Worm (Caenorhabditis elegans): ENCODE measurements around the gene C09B9.85.
"Not testable (repeated sequence)": the region's sequence is repeated elsewhere in the genome, so short reads cannot be mapped to it uniquely, and the experiment has no call there.

The C09B9.85 gene

DNA sequence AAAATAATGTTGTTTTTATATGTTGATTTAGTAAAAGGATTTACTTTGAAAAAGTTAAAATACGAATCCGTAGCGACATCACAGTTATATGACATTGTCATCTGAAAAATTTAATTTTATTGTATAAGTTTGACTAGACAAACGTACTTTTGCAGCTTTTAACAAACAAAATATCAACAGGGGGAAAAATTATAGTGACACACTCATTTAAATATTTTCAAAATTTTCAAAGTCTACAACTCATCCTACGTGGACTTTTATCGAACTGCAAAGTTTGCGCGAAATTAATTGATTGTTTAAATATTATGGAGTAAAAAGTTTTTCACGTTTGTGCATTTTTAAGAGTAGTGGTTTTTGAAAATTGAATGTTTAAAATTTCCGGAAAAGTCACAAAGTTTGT is at the start of gene C09B9.85:
Gene C09B9.85, minus strand, starts transcription at position 101 of the 400 bp plus-strand sequence.
- no peak for TF ChIP-seq med-1 (GFP tag; optimal IDR thresholded peaks at IDR 0.05; ENCODE audit: insufficient read depth)

DNA sequence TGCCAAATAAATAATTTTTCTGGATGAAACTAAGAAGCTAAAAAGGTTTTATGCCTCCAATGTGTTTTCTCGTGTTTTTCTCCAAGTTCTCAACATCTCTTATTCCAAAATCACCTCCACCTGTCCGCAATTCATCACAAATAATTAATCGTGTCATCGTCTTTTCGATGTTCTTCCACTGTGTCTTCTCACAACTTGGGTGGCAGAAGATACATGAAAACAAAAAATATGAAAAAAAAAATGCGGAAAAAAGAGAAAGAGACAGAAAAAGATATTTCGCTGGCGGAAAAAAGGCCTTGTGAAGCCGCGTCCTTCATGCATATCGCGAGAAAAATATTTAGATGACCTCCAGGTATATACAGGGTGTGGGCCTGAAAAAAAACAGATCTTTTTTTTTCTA is 48.3 kb upstream of the C09B9.85 start:
- TF ChIP-seq ztf-29 (GFP tag; IDR thresholded peaks at IDR 0.05) (no peak), flt-1 (GFP tag; IDR thresholded peaks at IDR 0.05) (no peak), tab-1 (GFP tag; IDR thresholded peaks at IDR 0.05) (no peak), ref-1 (GFP tag; conservative IDR thresholded peaks at IDR 0.05) (no peak)

DNA sequence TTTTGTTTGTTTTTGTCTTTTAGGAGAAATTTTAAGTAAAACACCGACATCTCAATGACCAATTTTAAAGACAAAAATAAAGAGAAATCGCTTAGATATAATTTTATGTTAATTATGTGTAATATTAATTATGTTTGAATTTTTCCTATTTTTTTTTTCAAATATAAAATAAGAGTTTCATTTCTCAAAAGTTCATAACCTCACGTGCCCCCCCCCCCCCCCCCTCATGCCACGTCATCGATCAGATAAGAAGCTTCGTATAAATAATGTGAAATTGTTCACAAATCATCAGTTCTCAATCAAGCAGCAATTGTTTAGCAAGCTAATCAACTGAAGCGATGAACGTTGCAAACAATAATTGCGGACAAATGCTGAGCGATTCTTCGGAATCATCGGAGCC is 45.0 kb upstream of the C09B9.85 start, which contains the start of gene C02B10.6:
Gene C02B10.6, plus strand, starts transcription at position 301 of the 400 bp plus-strand sequence.
- TF ChIP-seq flt-1 (GFP tag; IDR thresholded peaks at IDR 0.05); cog-1 (tag; optimal IDR thresholded peaks at IDR 0.05); klf-2 (GFP tag; conservative IDR thresholded peaks at IDR 0.05): not testable (repeated sequence)

DNA sequence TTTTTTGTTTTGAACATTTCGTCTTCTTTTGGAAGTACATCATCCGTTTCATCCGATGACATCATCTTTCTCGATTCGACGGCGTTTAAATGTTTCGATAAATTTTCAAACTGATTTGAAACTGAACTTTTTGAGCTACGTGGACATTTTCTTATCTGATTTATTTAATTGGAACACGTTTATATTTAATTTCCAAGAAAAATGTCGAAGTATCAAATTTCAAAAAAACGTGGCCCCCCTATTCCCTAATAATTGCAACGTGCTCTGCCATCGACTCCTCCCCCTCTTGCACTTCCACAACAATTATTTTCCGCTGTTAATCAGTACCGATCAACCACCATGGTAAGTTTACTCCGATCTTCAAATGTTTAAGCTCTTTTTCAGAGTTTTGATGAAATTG is 43.0 kb upstream of the C09B9.85 start, which contains the start of the genes R13H9.6 and rmd-6:
Gene R13H9.6, minus strand, starts transcription at position 101 of the 400 bp plus-strand sequence.
Gene rmd-6, plus strand, starts transcription at position 305 of the 400 bp plus-strand sequence.
- TF ChIP-seq klf-2 (GFP tag; conservative IDR thresholded peaks at IDR 0.05); T22C8.4 (GFP tag; IDR thresholded peaks at IDR 0.05); med-1 (GFP tag; optimal IDR thresholded peaks at IDR 0.05; ENCODE audit: insufficient read depth): not testable (repeated sequence)

DNA sequence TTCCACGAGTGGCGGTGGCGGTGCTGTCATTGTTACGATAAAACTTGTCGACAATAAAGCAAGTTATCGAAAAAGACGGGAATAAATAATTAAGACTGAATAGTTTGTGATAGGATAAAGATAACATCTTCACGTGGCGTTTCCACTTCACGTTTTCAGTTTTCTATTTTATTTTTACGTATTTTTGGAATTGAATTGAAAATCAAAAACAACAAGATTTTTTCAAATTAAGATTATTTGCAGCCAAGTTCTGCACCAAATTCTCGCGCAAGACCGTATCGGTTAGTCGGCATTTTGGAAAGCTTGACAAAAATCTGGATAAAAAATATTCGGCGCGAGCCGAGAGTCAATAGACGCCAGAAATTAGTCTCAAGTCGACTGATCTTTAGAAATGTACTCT is 41.3 kb upstream of the C09B9.85 start, which contains the start of gene ttbk-2.2:
Gene ttbk-2.2, minus strand, starts transcription at position 101 of the 400 bp plus-strand sequence.
- TF ChIP-seq ztf-29 (GFP tag; IDR thresholded peaks at IDR 0.05); ztf-23 (GFP tag; IDR thresholded peaks at IDR 0.05); med-1 (GFP tag; optimal IDR thresholded peaks at IDR 0.05; ENCODE audit: insufficient read depth): not testable (repeated sequence)

DNA sequence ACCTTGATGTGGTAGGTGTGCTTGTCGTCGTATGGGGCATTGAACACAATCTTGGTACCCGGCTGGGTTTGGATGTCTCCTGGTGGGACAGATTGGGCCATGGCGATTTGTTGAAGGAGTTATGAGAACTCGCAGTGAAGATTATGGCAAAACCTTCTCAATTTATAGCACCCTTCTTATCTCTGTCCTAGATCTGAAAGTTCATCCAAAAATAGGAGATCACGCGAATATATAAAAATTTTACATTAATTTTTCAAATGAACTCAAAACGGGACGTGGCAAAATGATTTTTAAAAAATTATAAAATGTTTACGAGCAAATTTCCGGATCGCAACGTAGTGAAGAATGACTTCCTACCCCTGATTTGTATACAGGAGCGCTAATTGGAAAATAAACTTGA is 39.4 kb upstream of the C09B9.85 start, which contains the start of gene msp-53:
Gene msp-53, minus strand, starts transcription at position 101 of the 400 bp plus-strand sequence.
- not testable (repeated sequence) for TF ChIP-seq med-1 (GFP tag; optimal IDR thresholded peaks at IDR 0.05; ENCODE audit: insufficient read depth); ref-1 (GFP tag; conservative IDR thresholded peaks at IDR 0.05); klf-2 (GFP tag; conservative IDR thresholded peaks at IDR 0.05)

DNA sequence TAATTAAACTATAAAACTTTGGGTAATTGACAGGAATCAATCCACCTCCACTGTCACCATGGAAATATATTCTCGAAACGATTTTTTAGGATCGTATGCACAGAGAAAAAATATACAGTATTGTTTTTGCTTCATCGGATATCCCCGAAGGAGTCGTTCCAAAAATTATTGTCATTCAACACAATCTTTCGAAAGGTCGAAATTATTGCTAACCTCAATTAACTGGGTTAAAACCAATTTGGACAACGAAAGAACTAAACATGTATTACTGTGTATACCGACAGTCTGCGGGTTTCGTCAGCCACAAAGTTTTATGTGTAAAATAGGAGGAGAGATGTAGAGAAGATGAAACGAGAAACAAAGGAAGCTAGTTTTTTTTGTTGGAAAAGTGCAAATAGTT is 37.8 kb upstream of the C09B9.85 start:
- no peak for TF ChIP-seq ztf-29 (GFP tag; IDR thresholded peaks at IDR 0.05)
- no peak for TF ChIP-seq flt-1 (GFP tag; IDR thresholded peaks at IDR 0.05)
- TF ChIP-seq med-1 (GFP tag; optimal IDR thresholded peaks at IDR 0.05; ENCODE audit: insufficient read depth): no peak
- no peak for TF ChIP-seq tab-1 (GFP tag; IDR thresholded peaks at IDR 0.05)
- TF ChIP-seq cog-1 (tag; optimal IDR thresholded peaks at IDR 0.05): no peak
- no peak for TF ChIP-seq T22C8.4 (GFP tag; IDR thresholded peaks at IDR 0.05)

DNA sequence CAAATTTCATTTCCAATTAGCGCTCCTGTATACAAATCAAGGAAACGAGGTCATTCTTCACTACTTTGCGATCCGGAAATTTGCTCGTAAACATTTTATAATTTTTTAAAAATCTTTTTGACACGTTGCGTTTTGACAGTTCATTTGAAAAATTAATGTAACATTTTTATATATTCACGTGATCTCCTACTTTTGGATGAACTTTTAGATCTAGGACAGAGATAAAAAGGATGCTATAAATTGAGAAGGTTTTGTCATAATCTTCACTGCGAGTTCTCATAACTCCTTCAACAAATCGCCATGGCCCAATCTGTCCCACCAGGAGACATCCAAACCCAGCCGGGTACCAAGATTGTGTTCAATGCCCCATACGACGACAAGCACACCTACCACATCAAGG is 36.7 kb upstream of the C09B9.85 start, which contains the start of gene msp-57:
Gene msp-57, plus strand, starts transcription at position 301 of the 400 bp plus-strand sequence.
- TF ChIP-seq T22C8.4 (GFP tag; IDR thresholded peaks at IDR 0.05); tab-1 (GFP tag; IDR thresholded peaks at IDR 0.05); klf-2 (GFP tag; conservative IDR thresholded peaks at IDR 0.05): not testable (repeated sequence)

DNA sequence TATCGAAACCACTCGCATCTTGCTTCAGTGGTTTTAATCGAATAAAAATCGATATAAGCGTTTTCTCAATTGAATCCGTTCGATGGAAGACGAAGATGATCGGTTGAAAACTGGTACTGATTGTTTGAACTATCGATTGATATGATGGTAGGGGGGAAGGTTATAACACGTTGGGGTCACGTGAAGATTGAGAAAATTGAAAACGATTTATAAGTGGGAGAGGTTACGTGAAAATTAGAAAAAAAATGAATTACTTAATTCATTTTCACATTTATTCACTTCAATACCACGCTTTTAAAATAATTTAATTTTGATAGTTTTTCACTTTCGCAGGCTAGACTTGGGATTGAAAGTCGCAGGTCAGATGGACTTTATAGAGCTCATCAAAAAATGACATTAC is 35.4 kb upstream of the C09B9.85 start, which contains the start of gene C09B9.7:
Gene C09B9.7, minus strand, starts transcription at position 101 of the 400 bp plus-strand sequence.
- no peak for TF ChIP-seq cog-1 (tag; optimal IDR thresholded peaks at IDR 0.05)
- TF ChIP-seq med-1 (GFP tag; optimal IDR thresholded peaks at IDR 0.05; ENCODE audit: insufficient read depth): no peak
- no peak for TF ChIP-seq klf-2 (GFP tag; conservative IDR thresholded peaks at IDR 0.05)
- no peak for TF ChIP-seq T22C8.4 (GFP tag; IDR thresholded peaks at IDR 0.05)

DNA sequence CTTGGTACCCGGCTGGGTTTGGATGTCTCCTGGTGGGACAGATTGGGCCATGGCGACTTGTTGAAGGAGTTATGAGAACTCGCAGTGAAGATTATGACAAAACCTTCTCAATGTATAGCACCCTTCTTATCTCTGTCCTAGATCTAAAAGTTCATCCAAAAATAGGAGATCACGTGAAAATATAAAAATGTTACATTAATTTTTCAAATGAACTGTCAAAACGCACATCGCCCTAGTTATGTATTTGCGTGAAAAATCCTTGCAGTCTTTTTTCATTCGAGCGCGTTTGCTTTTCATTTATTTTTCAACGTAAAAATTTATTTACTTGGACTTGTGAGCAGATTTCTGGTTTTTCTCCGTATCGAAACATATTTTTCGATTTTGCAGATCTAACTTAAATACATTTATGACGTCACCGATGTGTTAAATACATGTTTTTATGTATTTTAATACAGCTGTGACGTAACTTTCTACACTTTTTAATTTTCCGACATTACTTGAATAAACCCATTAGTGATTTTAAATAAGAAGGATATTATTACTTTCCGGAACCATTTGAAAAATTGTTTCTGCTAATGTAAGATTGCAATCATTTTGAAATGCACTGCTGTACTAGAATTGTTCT is 30.5 kb upstream of the C09B9.85 start, which contains the start of gene msp-55:
Gene msp-55, minus strand, starts transcription at position 51 of the 625 bp plus-strand sequence.
- TF ChIP-seq tab-1 (GFP tag; IDR thresholded peaks at IDR 0.05) (no peak), ref-1 (GFP tag; conservative IDR thresholded peaks at IDR 0.05) (no peak), cog-1 (tag; optimal IDR thresholded peaks at IDR 0.05) (no peak), ztf-29 (GFP tag; IDR thresholded peaks at IDR 0.05) (no peak), T22C8.4 (GFP tag; IDR thresholded peaks at IDR 0.05) (no peak)

DNA sequence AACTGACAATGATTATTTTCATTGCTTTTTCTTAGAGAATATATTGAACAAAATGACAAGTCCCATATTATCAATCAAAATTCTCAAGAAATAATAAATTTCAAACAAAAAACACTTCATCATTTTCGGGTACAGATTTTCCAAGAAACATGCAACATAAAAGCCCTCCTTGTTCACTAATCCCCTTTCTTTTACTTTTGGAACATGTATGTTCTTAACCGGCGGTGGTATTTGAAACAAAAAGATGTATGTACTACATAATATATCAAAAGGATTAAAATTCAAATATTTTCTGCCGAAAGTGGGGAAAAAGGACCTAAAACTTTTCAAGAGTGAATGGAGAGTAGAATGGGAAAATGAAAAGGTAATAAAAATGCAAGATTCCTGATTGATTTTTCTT is 28.8 kb upstream of the C09B9.85 start:
- TF ChIP-seq ztf-23 (GFP tag; IDR thresholded peaks at IDR 0.05) (no peak), med-1 (GFP tag; optimal IDR thresholded peaks at IDR 0.05; ENCODE audit: insufficient read depth) (no peak), cog-1 (tag; optimal IDR thresholded peaks at IDR 0.05) (no peak), ztf-29 (GFP tag; IDR thresholded peaks at IDR 0.05) (no peak), klf-2 (GFP tag; conservative IDR thresholded peaks at IDR 0.05) (no peak), T22C8.4 (GFP tag; IDR thresholded peaks at IDR 0.05) (no peak)

Data from whole organism, midembryonic.